Worm (Caenorhabditis elegans) whole organism, young adult: ENCODE results near the gene ZK131.11.

ENCODE experiments used
- B0019.2 ChIP-seq: fragments of 200-800 bp; sonication (Bioruptor generic); conservative IDR thresholded peaks from 2 replicates; pipeline ENCODE4 v1.3.6; 2022; ENCODE audit warnings: missing genetic modification reagents, missing genetic modification characterization, missing compliant biosample characterization
- B0336.3 ChIP-seq: fragments of 200-800 bp; sonication (Bioruptor generic); IDR thresholded peaks from 2 replicates; pipeline ENCODE4 v1.3.6; 2022; ENCODE audit warnings: missing genetic modification characterization, missing compliant biosample characterization
- D2030.7 ChIP-seq: fragments of 200-800 bp; sonication (Bioruptor generic); IDR thresholded peaks from 2 replicates; pipeline ENCODE4 v1.3.6; 2022; ENCODE audit warnings: missing genetic modification reagents, missing genetic modification characterization, missing compliant biosample characterization
- F23B12.7 ChIP-seq: sonication (generic microtip); optimal IDR thresholded peaks from 2 replicates; lab custom pipeline; 2017; ENCODE audit warnings: missing genetic modification characterization, mild to moderate bottlenecking, missing compliant biosample characterization, antibody characterized with exemption, moderate library complexity; ENCODE audit not compliant: insufficient read depth
- F33H1.4 ChIP-seq: fragments of 200-800 bp; sonication (Bioruptor generic); IDR thresholded peaks from 2 replicates; pipeline ENCODE4 v1.3.6; 2022; ENCODE audit warnings: missing genetic modification reagents, missing genetic modification characterization, missing compliant biosample characterization
- F37B4.10 ChIP-seq: fragments of 200-800 bp; sonication (Bioruptor generic); IDR thresholded peaks from 2 replicates; pipeline ENCODE4 v1.3.6; 2022; ENCODE audit warnings: missing genetic modification characterization, missing compliant biosample characterization
- F57A8.1 ChIP-seq: fragments of 200-800 bp; sonication (Bioruptor generic); optimal IDR thresholded peaks from 2 replicates; lab custom pipeline; 2018; ENCODE audit warnings: mild to moderate bottlenecking, missing genetic modification characterization, moderate library complexity, missing compliant biosample characterization
- K11D2.4 ChIP-seq: fragments of 200-800 bp; sonication (Bioruptor generic); IDR thresholded peaks from 2 replicates; pipeline ENCODE4 v1.3.6; 2022; ENCODE audit warnings: missing genetic modification reagents, missing genetic modification characterization, missing compliant biosample characterization
- T26A5.8 ChIP-seq: sonication (generic microtip); optimal IDR thresholded peaks from 2 replicates; lab custom pipeline; 2016; ENCODE audit warnings: missing genetic modification characterization, missing compliant biosample characterization
- Y53F4B.3 ChIP-seq: fragments of 200-800 bp; sonication (Bioruptor generic); IDR thresholded peaks from 2 replicates; pipeline ENCODE4 v1.3.6; 2022; ENCODE audit warnings: missing genetic modification reagents, missing genetic modification characterization, missing compliant biosample characterization
- Y56A3A.18 ChIP-seq: fragments of 200-800 bp; sonication (Bioruptor generic); IDR thresholded peaks from 2 replicates; pipeline ENCODE4 v1.3.6; 2022; ENCODE audit warnings: missing genetic modification reagents, missing genetic modification characterization, missing compliant biosample characterization
- ZK185.1 ChIP-seq: sonication (generic microtip); optimal IDR thresholded peaks from 2 replicates; lab custom pipeline; 2016; ENCODE audit warnings: mild to moderate bottlenecking, missing genetic modification characterization, missing compliant biosample characterization; ENCODE audit not compliant: poor library complexity, severe bottlenecking
- akir-1 ChIP-seq: fragments of 200-800 bp; sonication (Bioruptor generic); optimal IDR thresholded peaks from 2 replicates; lab custom pipeline; 2018; ENCODE audit warnings: mild to moderate bottlenecking, missing genetic modification characterization, moderate library complexity, missing compliant biosample characterization
- attf-5 ChIP-seq: fragments of 200-800 bp; sonication (Bioruptor generic); optimal IDR thresholded peaks from 2 replicates; lab custom pipeline; 2018; ENCODE audit warnings: mild to moderate bottlenecking, missing genetic modification characterization, missing compliant biosample characterization
- ceh-40 ChIP-seq: fragments of 200-800 bp; sonication (Bioruptor generic); IDR thresholded peaks from 2 replicates; pipeline ENCODE4 v1.3.6; 2022; ENCODE audit warnings: missing genetic modification characterization, missing compliant biosample characterization
- ceh-58 ChIP-seq: fragments of 200-800 bp; sonication (Bioruptor generic); IDR thresholded peaks from 2 replicates; pipeline ENCODE4 v1.3.6; 2022; ENCODE audit warnings: missing genetic modification characterization, missing compliant biosample characterization
- ceh-91 ChIP-seq: fragments of 200-800 bp; sonication (Bioruptor generic); IDR thresholded peaks from 2 replicates; pipeline ENCODE4 v1.3.6; 2022; ENCODE audit warnings: missing genetic modification reagents, missing genetic modification characterization, missing compliant biosample characterization
- dox-1 ChIP-seq: fragments of 200-800 bp; sonication (Bioruptor generic); IDR thresholded peaks from 2 replicates; pipeline ENCODE4 v1.3.6; 2022; ENCODE audit warnings: missing genetic modification reagents, missing genetic modification characterization, missing compliant biosample characterization
- egl-18 ChIP-seq: fragments of 200-800 bp; sonication (Bioruptor generic); IDR thresholded peaks from 2 replicates; pipeline ENCODE4 v1.3.6; 2022; ENCODE audit warnings: missing genetic modification reagents, missing genetic modification characterization, missing compliant biosample characterization
- egrh-3 ChIP-seq: fragments of 200-800 bp; sonication (Bioruptor generic); IDR thresholded peaks from 2 replicates; pipeline ENCODE4 v1.3.6; 2022; ENCODE audit warnings: missing genetic modification reagents, missing genetic modification characterization, missing compliant biosample characterization
- ets-4 ChIP-seq: fragments of 200-800 bp; sonication (Bioruptor generic); optimal IDR thresholded peaks from 2 replicates; lab custom pipeline; 2018; ENCODE audit warnings: mild to moderate bottlenecking, missing genetic modification characterization, missing compliant biosample characterization
- fkh-3 ChIP-seq: sonication (generic microtip); optimal IDR thresholded peaks from 2 replicates; lab custom pipeline; 2016; ENCODE audit warnings: mild to moderate bottlenecking, missing genetic modification characterization, missing compliant biosample characterization
- him-1 ChIP-seq: sonication (generic microtip); optimal IDR thresholded peaks from 2 replicates; lab custom pipeline; 2016; ENCODE audit warnings: missing genotype, missing genetic modification reagents, missing genetic modification characterization, missing compliant biosample characterization
- hlh-12 ChIP-seq: sonication (generic microtip); optimal IDR thresholded peaks from 2 replicates; lab custom pipeline; 2016; ENCODE audit warnings: missing genetic modification characterization, missing compliant biosample characterization
- hmg-1.2 ChIP-seq: fragments of 200-800 bp; sonication (Bioruptor generic); IDR thresholded peaks from 2 replicates; pipeline ENCODE4 v1.3.6; 2022; ENCODE audit warnings: missing genetic modification reagents, missing genetic modification characterization, missing compliant biosample characterization
- hrde-1 ChIP-seq: sonication (generic microtip); optimal IDR thresholded peaks from 2 replicates; lab custom pipeline; 2016; ENCODE audit warnings: missing genetic modification characterization, mild to moderate bottlenecking, missing compliant biosample characterization, moderate library complexity, missing genotype, missing genetic modification reagents, borderline replicate concordance
- lag-1 ChIP-seq: fragments of 200-800 bp; sonication (Bioruptor generic); IDR thresholded peaks from 2 replicates; pipeline ENCODE4 v1.3.6; 2022; ENCODE audit warnings: missing genetic modification reagents, missing genetic modification characterization, missing compliant biosample characterization
- madf-3 ChIP-seq: fragments of 200-800 bp; sonication (Bioruptor generic); IDR thresholded peaks from 2 replicates; pipeline ENCODE4 v1.3.6; 2022; ENCODE audit warnings: missing genetic modification reagents, missing genetic modification characterization, missing compliant biosample characterization
- madf-8 ChIP-seq: fragments of 200-800 bp; sonication (Bioruptor generic); conservative IDR thresholded peaks from 2 replicates; pipeline ENCODE4 v1.3.6; 2022; ENCODE audit warnings: missing genetic modification reagents, missing genetic modification characterization, missing compliant biosample characterization
- mcd-1 ChIP-seq: fragments of 200-800 bp; sonication (Bioruptor generic); IDR thresholded peaks from 2 replicates; pipeline ENCODE4 v1.3.6; 2022; ENCODE audit warnings: missing genetic modification reagents, missing genetic modification characterization, missing compliant biosample characterization
- nfyb-1 ChIP-seq: fragments of 200-800 bp; sonication (Bioruptor generic); IDR thresholded peaks from 2 replicates; pipeline ENCODE4 v1.3.6; 2022; ENCODE audit warnings: missing genetic modification reagents, missing genetic modification characterization, missing compliant biosample characterization
- nhr-179 ChIP-seq: sonication (generic microtip); optimal IDR thresholded peaks from 2 replicates; lab custom pipeline; 2016; ENCODE audit warnings: mild to moderate bottlenecking, missing genetic modification characterization, missing compliant biosample characterization
- nhr-80 ChIP-seq: sonication (generic microtip); optimal IDR thresholded peaks from 2 replicates; lab custom pipeline; 2016; ENCODE audit warnings: missing genetic modification characterization, missing compliant biosample characterization
- nhr-90 ChIP-seq: sonication (generic microtip); optimal IDR thresholded peaks from 2 replicates; lab custom pipeline; 2016; ENCODE audit warnings: missing genotype, mild to moderate bottlenecking, missing genetic modification characterization, missing compliant biosample characterization
- repo-1 ChIP-seq: sonication (generic microtip); optimal IDR thresholded peaks from 2 replicates; lab custom pipeline; 2017; ENCODE audit warnings: mild to moderate bottlenecking, missing genetic modification characterization, missing compliant biosample characterization
- snpc-4 ChIP-seq, 5 experiments: fragments of 150-350 bp in 1 of 5; sonication (generic microtip) in 4 of 5; optimal IDR thresholded peaks; 2 replicates each; lab custom pipeline; 2014 to 2018; ENCODE audit warnings: missing genetic modification characterization in 5 of 5, missing biosample characterization in 3 of 5, antibody characterized with exemption in 2 of 5, mild to moderate bottlenecking in 2 of 5, missing compliant biosample characterization in 2 of 5, missing genotype in 2 of 5, moderate library complexity in 2 of 5, missing genetic modification reagents in 1 of 5
- tbp1 ChIP-seq: fragments of 200-800 bp; sonication (Bioruptor generic); optimal IDR thresholded peaks from 2 replicates; lab custom pipeline; 2018; ENCODE audit warnings: mild to moderate bottlenecking, missing genetic modification characterization, missing compliant biosample characterization
- tbx-9 ChIP-seq: sonication (generic microtip); optimal IDR thresholded peaks from 2 replicates; lab custom pipeline; 2016; ENCODE audit warnings: borderline replicate concordance, missing genetic modification characterization, inconsistent platforms, missing compliant biosample characterization
- tlf-1 ChIP-seq: fragments of 200-800 bp; sonication (Bioruptor generic); optimal IDR thresholded peaks from 2 replicates; lab custom pipeline; 2018; ENCODE audit warnings: mild to moderate bottlenecking, missing genetic modification characterization, missing compliant biosample characterization
- unc-62 ChIP-seq: fragments of 150-350 bp; optimal IDR thresholded peaks from 2 replicates; lab custom pipeline; 2014; ENCODE audit warnings: missing biosample characterization, missing genetic modification reagents, missing genetic modification characterization
- zim-3 ChIP-seq: sonication (generic microtip); optimal IDR thresholded peaks from 2 replicates; lab custom pipeline; 2017; ENCODE audit warnings: mild to moderate bottlenecking, missing genetic modification characterization, moderate library complexity, missing compliant biosample characterization
- ztf-3 ChIP-seq: fragments of 200-800 bp; sonication (Bioruptor generic); optimal IDR thresholded peaks from 2 replicates; lab custom pipeline; 2018; ENCODE audit warnings: mild to moderate bottlenecking, missing genetic modification characterization, missing compliant biosample characterization

ZK131.11 gene

ce11 chrII:13796312-13796711, 4.3 kb downstream of the ZK131.11 start:
- TF ChIP-seq madf-8 (GFP tag; lab: Robert Waterston, UW) (no peak), ZK185.1 (tag; lab: Kevin White, UChicago) (no peak), fkh-3 (tag; lab: Kevin White, UChicago) (no peak), lag-1 (GFP tag; lab: Robert Waterston, UW) (no peak), akir-1 (GFP tag; lab: Kevin White, UChicago) (no peak), attf-5 (GFP tag; lab: Kevin White, UChicago) (no peak), ceh-40 (no peak), mcd-1 (GFP tag; lab: Robert Waterston, UW) (no peak), K11D2.4 (GFP tag; lab: Robert Waterston, UW) (no peak), hrde-1 (tag; lab: Kevin White, UChicago) (no peak), tbx-9 (no peak), ztf-3 (GFP tag; lab: Kevin White, UChicago) (no peak), unc-62 (GFP tag; lab: Kevin White, UChicago) (no peak)

- TF ChIP-seq D2030.7 (GFP tag; lab: Robert Waterston, UW) = no peak
- TF ChIP-seq ets-4 (GFP tag; lab: Kevin White, UChicago) = no peak
- no peak for TF ChIP-seq ceh-91
- TF ChIP-seq tlf-1 (GFP tag; lab: Kevin White, UChicago) = no peak
- no peak for TF ChIP-seq F57A8.1 (GFP tag; lab: Kevin White, UChicago)
- no peak for TF ChIP-seq him-1
- TF ChIP-seq nhr-179 (tag; lab: Kevin White, UChicago) = no peak
- TF ChIP-seq dox-1 (GFP tag; lab: Robert Waterston, UW) = no peak
- no peak for TF ChIP-seq F37B4.10 (GFP tag; lab: Robert Waterston, UW)
- TF ChIP-seq ceh-40 = no peak
- TF ChIP-seq hmg-1.2 = no peak
Measured at ce11 chrII:13806269-13806668, 14.2 kb downstream of the ZK131.11 start.

- TF ChIP-seq zim-3 (tag; lab: Kevin White, UChicago) (no peak), F57A8.1 (GFP tag; lab: Kevin White, UChicago) (no peak), ceh-58 (GFP tag; lab: Robert Waterston, UW) (no peak)
Measured at ce11 chrII:13812335-13812734, 20.3 kb downstream of the ZK131.11 start.

DNA sequence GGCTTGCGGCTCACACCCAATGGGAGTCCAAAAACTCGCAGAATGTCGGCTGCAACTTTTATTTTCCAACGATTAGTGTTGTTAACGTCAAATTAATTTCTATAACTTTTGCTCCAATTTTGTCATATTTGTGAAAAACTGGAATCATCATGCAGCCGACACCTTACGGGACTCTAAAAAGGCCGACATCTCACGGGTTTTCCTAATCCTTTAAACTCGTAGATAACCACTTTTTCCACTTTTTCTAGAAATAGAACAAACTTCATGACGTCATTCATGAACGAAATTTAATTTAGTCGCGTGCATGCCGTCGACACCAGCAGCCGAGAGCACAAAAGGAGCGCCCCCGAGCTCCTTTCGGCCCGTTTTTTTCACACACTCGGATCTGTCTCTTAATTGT, 21.4 kb downstream of the ZK131.11 start:
- TF ChIP-seq hlh-12 (tag; lab: Kevin White, UChicago) = no peak
- TF ChIP-seq snpc-4 (GFP tag; optimal IDR thresholded peaks at IDR 0.05; lab: Kevin White, UChicago) = no peak
- TF ChIP-seq snpc-4 (tag; optimal IDR thresholded peaks at IDR 0.05; lab: Kevin White, UChicago) = peak in 2 of 4 experiments; percentile 59 to 65

- TF ChIP-seq B0019.2 (no peak), Y53F4B.3 (GFP tag; lab: Robert Waterston, UW) (no peak), B0336.3 (GFP tag; lab: Robert Waterston, UW) (no peak), hlh-12 (tag; lab: Kevin White, UChicago) (no peak), madf-3 (GFP tag; lab: Robert Waterston, UW) (no peak), egrh-3 (GFP tag; lab: Robert Waterston, UW) (0 out of 2 replicates have a peak, but pooled peaks have one; percentile 26), egl-18 (no peak), zim-3 (tag; lab: Kevin White, UChicago) (no peak), nhr-80 (tag; lab: Kevin White, UChicago) (peak; percentile 96), snpc-4 (GFP tag; optimal IDR thresholded peaks at IDR 0.05; lab: Kevin White, UChicago) (no peak), snpc-4 (tag; optimal IDR thresholded peaks at IDR 0.05; lab: Kevin White, UChicago) (peak in 1 of 4 experiments; percentile 67), Y56A3A.18 (no peak), nhr-90 (tag; lab: Kevin White, UChicago) (no peak), dox-1 (GFP tag; lab: Robert Waterston, UW) (peak; percentile 71), repo-1 (tag; lab: Kevin White, UChicago) (no peak), T26A5.8 (tag; lab: Kevin White, UChicago) (no peak), ceh-58 (GFP tag; lab: Robert Waterston, UW) (no peak), nfyb-1 (no peak), F33H1.4 (no peak), tbp1 (no peak), F23B12.7 (tag; lab: Kevin White, UChicago) (no peak)
Measured at ce11 chrII:13813950-13814349, 21.9 kb downstream of the ZK131.11 start.
